Fruit fly (Drosophila melanogaster) whole organism, embryonic: ENCODE results near the gene Pgm1.

ENCODE experiments used
- Atf3 ChIP-seq: fragments of 200-800 bp; sonication (Bioruptor generic); optimal IDR thresholded peaks from 3 replicates; lab custom pipeline; 2016; ENCODE audit warnings: missing biosample characterization, missing genetic modification characterization
- B-H2 ChIP-seq: fragments of 200-800 bp; sonication (Bioruptor generic); optimal IDR thresholded peaks from 2 replicates; lab custom pipeline; 2018; ENCODE audit warnings: missing biosample characterization, mild to moderate bottlenecking, missing genetic modification characterization
- BtbVII ChIP-seq: fragments of 200-800 bp; sonication (Bioruptor generic); optimal IDR thresholded peaks from 3 replicates; lab custom pipeline; 2017; ENCODE audit warnings: missing biosample characterization, mild to moderate bottlenecking, missing genetic modification characterization
- CG12104 ChIP-seq: fragments of 200-800 bp; sonication (Bioruptor generic); optimal IDR thresholded peaks from 3 replicates; lab custom pipeline; 2016; ENCODE audit warnings: missing biosample characterization, missing genetic modification characterization
- CG12155 ChIP-seq: fragments of 200-800 bp; sonication (Bioruptor generic); optimal IDR thresholded peaks from 3 replicates; lab custom pipeline; 2016; ENCODE audit warnings: missing biosample characterization, missing genetic modification characterization
- CG1233 ChIP-seq: fragments of 200-800 bp; sonication (Bioruptor generic); optimal IDR thresholded peaks from 4 replicates; lab custom pipeline; 2018; ENCODE audit warnings: missing biosample characterization, mild to moderate bottlenecking, missing genetic modification characterization
- CG14667 ChIP-seq: fragments of 200-800 bp; sonication (Bioruptor generic); IDR thresholded peaks from 2 replicates; pipeline ENCODE4 v1.3.6; 2022; ENCODE audit warnings: missing biosample characterization, missing genetic modification characterization
- CG15011 ChIP-seq: fragments of 200-800 bp; sonication (Bioruptor generic); optimal IDR thresholded peaks from 3 replicates; lab custom pipeline; 2018; ENCODE audit warnings: missing biosample characterization, mild to moderate bottlenecking, missing genetic modification characterization
- CG15696 ChIP-seq: fragments of 200-800 bp; sonication (Bioruptor generic); optimal IDR thresholded peaks from 2 replicates; lab custom pipeline; 2019; ENCODE audit warnings: missing biosample characterization, mild to moderate bottlenecking, missing genetic modification characterization, moderate library complexity
- CG17829 ChIP-seq: fragments of 200-800 bp; optimal IDR thresholded peaks from 2 replicates; lab custom pipeline; 2019; ENCODE audit warnings: missing biosample characterization, mild to moderate bottlenecking, missing genetic modification characterization, moderate library complexity
- CG2889 ChIP-seq: fragments of 200-800 bp; sonication (Bioruptor generic); IDR thresholded peaks from 3 replicates; pipeline ENCODE4 v1.3.6; 2022; ENCODE audit warnings: missing biosample characterization, missing genetic modification characterization
- CG31224 ChIP-seq: fragments of 200-800 bp; sonication (Bioruptor generic); IDR thresholded peaks from 2 replicates; pipeline ENCODE4 v1.3.6; 2022; ENCODE audit warnings: missing biosample characterization, missing genetic modification characterization
- CG31441 ChIP-seq: fragments of 200-800 bp; sonication (Bioruptor generic); IDR thresholded peaks from 2 replicates; pipeline ENCODE4 v1.3.6; 2022; ENCODE audit warnings: missing biosample characterization, missing genetic modification characterization
- CG4707 ChIP-seq: fragments of 200-800 bp; sonication (Bioruptor generic); optimal IDR thresholded peaks from 2 replicates; lab custom pipeline; 2018; ENCODE audit warnings: missing biosample characterization, mild to moderate bottlenecking, missing genetic modification characterization, moderate library complexity
- CG6272 ChIP-seq: fragments of 200-800 bp; sonication (Bioruptor generic); IDR thresholded peaks from 2 replicates; pipeline ENCODE4 v1.3.6; 2022; ENCODE audit warnings: missing biosample characterization, missing genetic modification characterization
- CG6654 ChIP-seq: fragments of 200-800 bp; sonication (Bioruptor generic); optimal IDR thresholded peaks from 2 replicates; lab custom pipeline; 2017; ENCODE audit warnings: missing biosample characterization, mild to moderate bottlenecking, missing genetic modification characterization
- CG6689 ChIP-seq: fragments of 200-800 bp; sonication (Bioruptor generic); IDR thresholded peaks from 2 replicates; pipeline ENCODE4 v1.3.6; 2022; ENCODE audit warnings: missing biosample characterization, missing genetic modification characterization
- CG7963 ChIP-seq: fragments of 200-800 bp; sonication (Bioruptor generic); IDR thresholded peaks from 3 replicates; pipeline ENCODE4 v1.3.6; 2022; ENCODE audit warnings: missing biosample characterization, missing genetic modification characterization; ENCODE audit not compliant: partially characterized antibody
- CG8924 ChIP-seq: fragments of 200-800 bp; optimal IDR thresholded peaks from 3 replicates; lab custom pipeline; 2019; ENCODE audit warnings: missing biosample characterization, mild to moderate bottlenecking, missing genetic modification characterization, moderate library complexity
- CG9727 ChIP-seq: fragments of 200-800 bp; sonication (Bioruptor generic); optimal IDR thresholded peaks from 3 replicates; lab custom pipeline; 2017; ENCODE audit warnings: missing biosample characterization, mild to moderate bottlenecking, missing genetic modification characterization
- Dbx ChIP-seq: fragments of 200-800 bp; sonication (Bioruptor generic); IDR thresholded peaks from 3 replicates; pipeline ENCODE4 v1.3.6; 2022; ENCODE audit warnings: missing biosample characterization, missing genetic modification characterization
- Gug ChIP-seq: fragments of 200-800 bp; sonication (Bioruptor generic); IDR thresholded peaks from 4 replicates; pipeline ENCODE4 v1.3.6; 2022; ENCODE audit warnings: missing biosample characterization, missing genetic modification characterization
- Hr78 ChIP-seq, 2 experiments: fragments of 200-800 bp in 1 of 2; fragments of >200 bp in 1 of 2; sonication (Bioruptor generic) in 1 of 2; optimal IDR thresholded peaks; 2 replicates each; lab custom pipeline; 2017 to 2019; ENCODE audit warnings: missing biosample characterization in 2 of 2, missing genetic modification characterization in 2 of 2, mild to moderate bottlenecking in 1 of 2, moderate library complexity in 1 of 2
- Mrtf ChIP-seq: fragments of 200-800 bp; sonication (Bioruptor generic); IDR thresholded peaks from 3 replicates; pipeline ENCODE4 v1.3.6; 2022; ENCODE audit warnings: missing biosample characterization, missing genetic modification characterization
- NfI ChIP-seq: fragments of 200-800 bp; sonication (Bioruptor generic); optimal IDR thresholded peaks from 3 replicates; lab custom pipeline; 2018; ENCODE audit warnings: missing biosample characterization, mild to moderate bottlenecking, missing genetic modification characterization, moderate library complexity
- Ptx1 ChIP-seq: fragments of 200-800 bp; sonication (Bioruptor generic); IDR thresholded peaks from 2 replicates; pipeline ENCODE4 v1.3.6; 2022; ENCODE audit warnings: missing biosample characterization, missing genetic modification characterization
- Sox100B ChIP-seq: fragments of 200-800 bp; sonication (Bioruptor generic); optimal IDR thresholded peaks from 3 replicates; lab custom pipeline; 2018; ENCODE audit warnings: missing biosample characterization, mild to moderate bottlenecking, missing genetic modification characterization
- Sry-δ ChIP-seq: fragments of 200-800 bp; sonication (Bioruptor generic); optimal IDR thresholded peaks from 2 replicates; lab custom pipeline; 2016; ENCODE audit warnings: missing biosample characterization, missing genetic modification characterization
- Xbp1 ChIP-seq: fragments of 200-800 bp; sonication (Bioruptor generic); optimal IDR thresholded peaks from 3 replicates; lab custom pipeline; 2016; ENCODE audit warnings: missing biosample characterization, mild to moderate bottlenecking, missing genetic modification characterization
- bab2 ChIP-seq: fragments of 200-800 bp; sonication (Bioruptor generic); optimal IDR thresholded peaks from 2 replicates; lab custom pipeline; 2016; ENCODE audit warnings: missing biosample characterization, missing genetic modification characterization
- bowl ChIP-seq: fragments of 200-800 bp; sonication (Bioruptor generic); IDR thresholded peaks from 2 replicates; pipeline ENCODE4 v1.3.6; 2022; ENCODE audit warnings: missing biosample characterization, missing genetic modification characterization
- br ChIP-seq: fragments of >200 bp; optimal IDR thresholded peaks from 2 replicates; lab custom pipeline; 2017
- cg ChIP-seq: fragments of 200-800 bp; sonication (Bioruptor generic); optimal IDR thresholded peaks from 3 replicates; lab custom pipeline; 2019; ENCODE audit warnings: missing biosample characterization, mild to moderate bottlenecking, missing genetic modification characterization, moderate library complexity
- crc ChIP-seq: fragments of 200-800 bp; sonication (Bioruptor generic); optimal IDR thresholded peaks from 2 replicates; lab custom pipeline; 2016; ENCODE audit warnings: missing biosample characterization, missing genetic modification characterization
- crol ChIP-seq: fragments of 200-800 bp; sonication (Bioruptor generic); IDR thresholded peaks from 2 replicates; pipeline ENCODE4 v1.3.6; 2022; ENCODE audit warnings: missing biosample characterization, missing genetic modification characterization
- dimm ChIP-seq: fragments of 200-800 bp; sonication (Bioruptor generic); IDR thresholded peaks from 2 replicates; pipeline ENCODE4 v1.3.6; 2022; ENCODE audit warnings: missing biosample characterization, missing genetic modification characterization
- dpn ChIP-seq, 2 experiments: fragments of 200-800 bp; sonication (Bioruptor generic); optimal IDR thresholded peaks; 3 replicates each; lab custom pipeline; 2016; ENCODE audit warnings: missing biosample characterization in 2 of 2, missing genetic modification characterization in 2 of 2
- fru ChIP-seq: fragments of >200 bp; optimal IDR thresholded peaks from 2 replicates; lab custom pipeline; 2017
- jigr1 ChIP-seq: fragments of 200-800 bp; sonication (Bioruptor generic); IDR thresholded peaks from 3 replicates; pipeline ENCODE4 v1.3.6; 2022; ENCODE audit warnings: missing biosample characterization, missing genetic modification characterization
- lov ChIP-seq, 2 experiments: fragments of 200-800 bp in 1 of 2; fragments of >200 bp in 1 of 2; sonication (Bioruptor generic) in 1 of 2; IDR thresholded peaks in 1 of 2; optimal IDR thresholded peaks in 1 of 2; 2 replicates in 1 of 2; 3 replicates in 1 of 2; pipeline versions ENCODE4 v1.3.6 to Lab custom; 2017 to 2022; ENCODE audit warnings: missing biosample characterization in 1 of 2, missing genetic modification characterization in 1 of 2
- nau ChIP-seq: fragments of 200-800 bp; sonication (Bioruptor generic); optimal IDR thresholded peaks from 3 replicates; lab custom pipeline; 2017; ENCODE audit warnings: missing biosample characterization, mild to moderate bottlenecking, missing genetic modification characterization, missing genetic modification reagents
- pb ChIP-seq: fragments of 200-800 bp; sonication (Bioruptor generic); optimal IDR thresholded peaks from 3 replicates; lab custom pipeline; 2016; ENCODE audit warnings: missing biosample characterization, missing genetic modification characterization
- pho ChIP-seq: fragments of 200-800 bp; sonication (Bioruptor generic); optimal IDR thresholded peaks from 2 replicates; lab custom pipeline; 2016; ENCODE audit warnings: missing biosample characterization, missing genetic modification characterization
- pum ChIP-seq: fragments of 200-800 bp; sonication (Bioruptor generic); optimal IDR thresholded peaks from 2 replicates; lab custom pipeline; 2016; ENCODE audit warnings: missing biosample characterization, missing genetic modification characterization
- run ChIP-seq: fragments of 200-800 bp; sonication (Bioruptor generic); optimal IDR thresholded peaks from 3 replicates; lab custom pipeline; 2018; ENCODE audit warnings: missing biosample characterization, mild to moderate bottlenecking, missing genetic modification characterization
- shn ChIP-seq: fragments of 200-800 bp; sonication (Bioruptor generic); optimal IDR thresholded peaks from 3 replicates; lab custom pipeline; 2016; ENCODE audit warnings: missing biosample characterization, missing genetic modification characterization
- slou ChIP-seq: fragments of 200-800 bp; sonication (Bioruptor generic); optimal IDR thresholded peaks from 3 replicates; lab custom pipeline; 2016; ENCODE audit warnings: missing biosample characterization, missing genetic modification characterization
- sob ChIP-seq: fragments of 200-800 bp; sonication (Bioruptor generic); IDR thresholded peaks from 2 replicates; pipeline ENCODE4 v1.3.6; 2022; ENCODE audit warnings: missing biosample characterization, missing genetic modification characterization
- tll ChIP-seq, 2 experiments: fragments of 200-800 bp in 1 of 2; fragments of >200 bp in 1 of 2; sonication (Bioruptor generic) in 1 of 2; optimal IDR thresholded peaks; 2 replicates each; lab custom pipeline; 2017 to 2019; ENCODE audit warnings: missing biosample characterization in 2 of 2, missing genetic modification characterization in 2 of 2, mild to moderate bottlenecking in 1 of 2, moderate library complexity in 1 of 2

Pgm1 gene

DNA sequence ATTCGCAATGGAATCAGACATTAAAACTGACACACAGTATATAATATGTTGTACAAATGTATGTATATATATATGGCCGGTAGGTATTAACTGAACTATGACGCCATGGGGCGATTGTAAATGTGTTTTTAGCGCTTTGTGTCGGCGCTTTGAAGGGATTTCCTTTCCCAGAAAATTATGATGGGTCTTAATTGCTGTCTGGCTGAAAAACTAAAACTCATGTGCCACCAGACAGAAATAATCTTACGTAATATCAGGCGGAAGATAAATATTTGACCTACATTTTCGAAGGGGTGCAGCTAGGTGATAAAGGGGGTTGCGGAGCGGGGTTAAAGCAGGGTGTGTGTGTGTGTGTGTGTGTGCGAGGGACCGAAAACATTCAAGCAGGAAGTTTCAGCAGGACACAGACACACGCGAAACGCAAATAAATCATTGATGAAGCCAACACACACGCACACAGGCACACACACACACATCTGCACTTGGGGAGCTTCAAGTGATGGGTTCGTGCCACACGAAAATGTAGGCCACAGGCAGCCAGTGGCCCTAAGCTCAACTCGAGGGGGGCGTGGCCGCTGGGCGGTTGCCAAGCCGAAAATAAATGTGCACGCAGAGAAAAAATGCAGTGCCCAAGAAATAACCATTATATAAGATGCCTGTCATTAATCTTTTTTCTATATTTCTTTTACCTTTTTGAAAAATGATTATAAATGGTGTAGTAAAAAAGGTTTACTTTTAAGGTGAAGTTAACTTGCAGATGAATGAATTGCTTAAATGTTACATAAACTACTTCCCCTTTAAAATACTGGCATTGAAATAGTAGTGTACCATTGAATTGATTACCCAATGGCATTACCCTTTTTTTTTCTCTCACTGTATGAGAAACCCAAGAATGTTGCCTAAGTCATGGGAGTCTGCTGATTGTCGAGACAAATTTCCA, 29.2 kb upstream of the Pgm1 start (continued):
- TF ChIP-seq nau (GFP tag; lab: Kevin White, UChicago) (peak; percentile 12), pb (GFP tag; lab: Kevin White, UChicago) (no peak), Sox100B (GFP tag; lab: Kevin White, UChicago) (peak; percentile 51), Gug (GFP tag; lab: Robert Waterston, UW) (no peak; the same call in 3 of the 4 replicates), pum (GFP tag; lab: Kevin White, UChicago) (peak; percentile 9), shn (peak; percentile 29), CG31441 (GFP tag; lab: Robert Waterston, UW) (peak; percentile 54), CG7963 (GFP tag; lab: Robert Waterston, UW) (no peak), CG6272 (GFP tag; lab: Robert Waterston, UW) (no peak), tll (GFP tag; optimal IDR thresholded peaks at IDR 0.05; lab: Kevin White, UChicago) (no peak), CG12104 (GFP tag; lab: Kevin White, UChicago) (no peak), CG31224 (peak; percentile 48; the same call in 1 of the 2 replicates), CG8924 (tag; lab: Kevin White, UChicago) (peak; percentile 51), CG9727 (GFP tag; lab: Kevin White, UChicago) (peak; percentile 51), jigr1 (peak; percentile 51; the same call in 1 of the 3 replicates), Mrtf (GFP tag; lab: Robert Waterston, UW) (no peak), dpn (GFP tag; optimal IDR thresholded peaks at IDR 0.05; lab: Kevin White, UChicago) (peak; percentile 54 to 61), lov (optimal IDR thresholded peaks at IDR 0.05; lab: Kevin White, UChicago) (no peak), lov (GFP tag; IDR thresholded peaks at IDR 0.05; lab: Robert Waterston, UW) (no peak), Hr78 (GFP tag; optimal IDR thresholded peaks at IDR 0.05; lab: Kevin White, UChicago) (no peak), fru (lab: Kevin White, UChicago) (no peak), BtbVII (GFP tag; lab: Kevin White, UChicago) (peak; percentile 47), slou (GFP tag; lab: Kevin White, UChicago) (no peak), crc (GFP tag; lab: Kevin White, UChicago) (peak; percentile 2), CG1233 (no peak), bowl (GFP tag; lab: Robert Waterston, UW) (no peak), dimm (GFP tag; lab: Robert Waterston, UW) (no peak), bab2 (GFP tag; lab: Kevin White, UChicago) (no peak), CG4707 (GFP tag; lab: Kevin White, UChicago) (no peak), Dbx (GFP tag; lab: Robert Waterston, UW) (0 out of 3 replicates have a peak, but pooled peaks have one; percentile 22), sob (peak; percentile 41; the same call in 1 of the 2 replicates), run (peak; percentile 53), Ptx1 (GFP tag; lab: Robert Waterston, UW) (peak; percentile 61), Sry-δ (GFP tag; lab: Kevin White, UChicago) (peak; percentile 21), CG15011 (GFP tag; lab: Kevin White, UChicago) (peak; percentile 2), Atf3 (GFP tag; lab: Kevin White, UChicago) (peak; percentile 9), B-H2 (GFP tag; lab: Kevin White, UChicago) (no peak), CG2889 (GFP tag; lab: Robert Waterston, UW) (no peak), Xbp1 (GFP tag; lab: Kevin White, UChicago) (peak; percentile 60), CG14667 (GFP tag; lab: Robert Waterston, UW) (no peak), br (lab: Kevin White, UChicago) (no peak), cg (GFP tag; lab: Kevin White, UChicago) (peak; percentile 48), pho (GFP tag; lab: Kevin White, UChicago) (peak; percentile 39), CG17829 (tag; lab: Kevin White, UChicago) (peak; percentile 21), NfI (GFP tag; lab: Kevin White, UChicago) (peak; percentile 32), CG6654 (GFP tag; lab: Kevin White, UChicago) (no peak), crol (GFP tag; lab: Robert Waterston, UW) (no peak), CG15696 (tag; lab: Kevin White, UChicago) (no peak), CG6689 (GFP tag; lab: Robert Waterston, UW) (peak; percentile 65), CG12155 (GFP tag; lab: Kevin White, UChicago) (peak; percentile 7)
